Worm (Caenorhabditis elegans) whole organism, young adult: Measurements from ENCODE around the gene ppt-1.
A peak's percentile ranks its signal among the peaks of the same experiment; 100 is the strongest.

Source experiments
- B0019.2 ChIP-seq: fragments of 200-800 bp; sonication (Bioruptor generic); conservative IDR thresholded peaks from 2 replicates; pipeline ENCODE4 v1.3.6; 2022; ENCODE audit warnings: missing genetic modification reagents, missing genetic modification characterization, missing compliant biosample characterization
- B0035.1 ChIP-seq: sonication (generic microtip); optimal IDR thresholded peaks from 2 replicates; lab custom pipeline; 2016; ENCODE audit warnings: missing genetic modification characterization, mild to moderate bottlenecking, missing compliant biosample characterization, missing genotype, missing genetic modification reagents
- B0336.3 ChIP-seq: fragments of 200-800 bp; sonication (Bioruptor generic); IDR thresholded peaks from 2 replicates; pipeline ENCODE4 v1.3.6; 2022; ENCODE audit warnings: missing genetic modification characterization, missing compliant biosample characterization
- F23B12.7 ChIP-seq: sonication (generic microtip); optimal IDR thresholded peaks from 2 replicates; lab custom pipeline; 2017; ENCODE audit warnings: missing genetic modification characterization, mild to moderate bottlenecking, missing compliant biosample characterization, antibody characterized with exemption, moderate library complexity; ENCODE audit not compliant: insufficient read depth
- F33H1.4 ChIP-seq: fragments of 200-800 bp; sonication (Bioruptor generic); IDR thresholded peaks from 2 replicates; pipeline ENCODE4 v1.3.6; 2022; ENCODE audit warnings: missing genetic modification reagents, missing genetic modification characterization, missing compliant biosample characterization
- F57A8.1 ChIP-seq: fragments of 200-800 bp; sonication (Bioruptor generic); optimal IDR thresholded peaks from 2 replicates; lab custom pipeline; 2018; ENCODE audit warnings: mild to moderate bottlenecking, missing genetic modification characterization, moderate library complexity, missing compliant biosample characterization
- K11D2.4 ChIP-seq: fragments of 200-800 bp; sonication (Bioruptor generic); IDR thresholded peaks from 2 replicates; pipeline ENCODE4 v1.3.6; 2022; ENCODE audit warnings: missing genetic modification reagents, missing genetic modification characterization, missing compliant biosample characterization
- Y53G8AR.9 ChIP-seq: fragments of 200-800 bp; sonication (Bioruptor generic); conservative IDR thresholded peaks from 2 replicates; pipeline ENCODE4 v1.3.6; 2022; ENCODE audit warnings: missing genetic modification reagents, missing genetic modification characterization, missing compliant biosample characterization
- ZK185.1 ChIP-seq: sonication (generic microtip); optimal IDR thresholded peaks from 2 replicates; lab custom pipeline; 2016; ENCODE audit warnings: mild to moderate bottlenecking, missing genetic modification characterization, missing compliant biosample characterization; ENCODE audit not compliant: poor library complexity, severe bottlenecking
- aptf-3 ChIP-seq: fragments of 200-800 bp; sonication (Bioruptor generic); IDR thresholded peaks from 2 replicates; pipeline ENCODE4 v1.3.6; 2022; ENCODE audit warnings: missing genetic modification characterization, missing compliant biosample characterization
- athp-1 ChIP-seq: sonication (generic microtip); optimal IDR thresholded peaks from 2 replicates; lab custom pipeline; 2017; ENCODE audit warnings: mild to moderate bottlenecking, missing genetic modification characterization, missing compliant biosample characterization
- attf-5 ChIP-seq: fragments of 200-800 bp; sonication (Bioruptor generic); optimal IDR thresholded peaks from 2 replicates; lab custom pipeline; 2018; ENCODE audit warnings: mild to moderate bottlenecking, missing genetic modification characterization, missing compliant biosample characterization
- attf-6 ChIP-seq: fragments of 200-800 bp; sonication (Bioruptor generic); IDR thresholded peaks from 2 replicates; pipeline ENCODE4 v1.3.6; 2022; ENCODE audit warnings: missing genetic modification reagents, missing genetic modification characterization, missing compliant biosample characterization
- cebp-1 ChIP-seq, 2 experiments: fragments of 200-800 bp in 1 of 2; sonication (Bioruptor generic) in 1 of 2; sonication (generic microtip) in 1 of 2; IDR thresholded peaks in 1 of 2; optimal IDR thresholded peaks in 1 of 2; 2 replicates each; pipeline versions ENCODE4 v1.3.6 to Lab custom; 2017 to 2022; ENCODE audit warnings: missing compliant biosample characterization in 2 of 2, missing genetic modification characterization in 2 of 2, mild to moderate bottlenecking in 1 of 2, missing genetic modification reagents in 1 of 2, moderate library complexity in 1 of 2
- cebp-2 ChIP-seq: fragments of 200-800 bp; sonication (Bioruptor generic); IDR thresholded peaks from 2 replicates; pipeline ENCODE4 v1.3.6; 2022; ENCODE audit warnings: missing genetic modification characterization, missing compliant biosample characterization
- ceh-40 ChIP-seq: fragments of 200-800 bp; sonication (Bioruptor generic); IDR thresholded peaks from 2 replicates; pipeline ENCODE4 v1.3.6; 2022; ENCODE audit warnings: missing genetic modification characterization, missing compliant biosample characterization
- ceh-79 ChIP-seq: sonication (generic microtip); optimal IDR thresholded peaks from 2 replicates; lab custom pipeline; 2017; ENCODE audit warnings: mild to moderate bottlenecking, missing genetic modification characterization, missing compliant biosample characterization
- die-1 ChIP-seq: sonication (generic microtip); optimal IDR thresholded peaks from 2 replicates; lab custom pipeline; 2016; ENCODE audit warnings: missing genotype, mild to moderate bottlenecking, missing genetic modification characterization, missing compliant biosample characterization
- dox-1 ChIP-seq: fragments of 200-800 bp; sonication (Bioruptor generic); IDR thresholded peaks from 2 replicates; pipeline ENCODE4 v1.3.6; 2022; ENCODE audit warnings: missing genetic modification reagents, missing genetic modification characterization, missing compliant biosample characterization
- ekl-4 ChIP-seq: fragments of 200-800 bp; sonication (Bioruptor generic); IDR thresholded peaks from 2 replicates; pipeline ENCODE4 v1.3.6; 2022; ENCODE audit warnings: missing genetic modification reagents, missing genetic modification characterization, missing compliant biosample characterization
- ets-4 ChIP-seq: fragments of 200-800 bp; sonication (Bioruptor generic); optimal IDR thresholded peaks from 2 replicates; lab custom pipeline; 2018; ENCODE audit warnings: mild to moderate bottlenecking, missing genetic modification characterization, missing compliant biosample characterization
- him-1 ChIP-seq: sonication (generic microtip); optimal IDR thresholded peaks from 2 replicates; lab custom pipeline; 2016; ENCODE audit warnings: missing genotype, missing genetic modification reagents, missing genetic modification characterization, missing compliant biosample characterization
- hlh-26 ChIP-seq: fragments of 200-800 bp; sonication (Bioruptor generic); conservative IDR thresholded peaks from 2 replicates; pipeline ENCODE4 v1.3.6; 2022; ENCODE audit warnings: missing genetic modification reagents, missing genetic modification characterization, missing compliant biosample characterization
- hmg-20 ChIP-seq: fragments of 200-800 bp; sonication (Bioruptor generic); IDR thresholded peaks from 2 replicates; pipeline ENCODE4 v1.3.6; 2022; ENCODE audit warnings: missing genetic modification reagents, missing genetic modification characterization, missing compliant biosample characterization
- lin-40 ChIP-seq: sonication (generic microtip); optimal IDR thresholded peaks from 2 replicates; lab custom pipeline; 2016; ENCODE audit warnings: missing genetic modification characterization, mild to moderate bottlenecking, missing compliant biosample characterization, missing genotype, missing genetic modification reagents
- lin-54 ChIP-seq: fragments of 200-800 bp; sonication (Bioruptor generic); optimal IDR thresholded peaks from 2 replicates; lab custom pipeline; 2018; ENCODE audit warnings: mild to moderate bottlenecking, missing genetic modification characterization, missing compliant biosample characterization
- madf-6 ChIP-seq: fragments of 200-800 bp; sonication (Bioruptor generic); IDR thresholded peaks from 2 replicates; pipeline ENCODE4 v1.3.6; 2022; ENCODE audit warnings: missing genetic modification reagents, missing genetic modification characterization, missing compliant biosample characterization
- mcd-1 ChIP-seq: fragments of 200-800 bp; sonication (Bioruptor generic); IDR thresholded peaks from 2 replicates; pipeline ENCODE4 v1.3.6; 2022; ENCODE audit warnings: missing genetic modification reagents, missing genetic modification characterization, missing compliant biosample characterization
- mel-28 ChIP-seq: sonication (generic microtip); optimal IDR thresholded peaks from 2 replicates; lab custom pipeline; 2016; ENCODE audit warnings: borderline replicate concordance, mild to moderate bottlenecking, missing genetic modification characterization, missing compliant biosample characterization
- nfyb-1 ChIP-seq: fragments of 200-800 bp; sonication (Bioruptor generic); IDR thresholded peaks from 2 replicates; pipeline ENCODE4 v1.3.6; 2022; ENCODE audit warnings: missing genetic modification reagents, missing genetic modification characterization, missing compliant biosample characterization
- nhr-120 ChIP-seq: fragments of 200-800 bp; sonication (Bioruptor generic); IDR thresholded peaks from 2 replicates; pipeline ENCODE4 v1.3.6; 2022; ENCODE audit warnings: missing genetic modification characterization, missing compliant biosample characterization
- nhr-80 ChIP-seq: sonication (generic microtip); optimal IDR thresholded peaks from 2 replicates; lab custom pipeline; 2016; ENCODE audit warnings: missing genetic modification characterization, missing compliant biosample characterization
- nhr-90 ChIP-seq: sonication (generic microtip); optimal IDR thresholded peaks from 2 replicates; lab custom pipeline; 2016; ENCODE audit warnings: missing genotype, mild to moderate bottlenecking, missing genetic modification characterization, missing compliant biosample characterization
- pbrm-1 ChIP-seq: fragments of 200-800 bp; sonication (Bioruptor generic); IDR thresholded peaks from 2 replicates; pipeline ENCODE4 v1.3.6; 2022; ENCODE audit warnings: missing genetic modification reagents, missing genetic modification characterization, missing compliant biosample characterization
- pha-4 ChIP-seq: fragments of 150-350 bp; sonication (generic microtip); optimal IDR thresholded peaks from 2 replicates; lab custom pipeline; 2014; ENCODE audit warnings: missing biosample characterization, missing genetic modification reagents, missing genetic modification characterization
- rpc-1 ChIP-seq, 2 experiments: fragments of 150-350 bp in 1 of 2; sonication (generic microtip) in 1 of 2; optimal IDR thresholded peaks; 2 replicates each; lab custom pipeline; 2014 to 2018; ENCODE audit warnings: missing biosample characterization in 1 of 2, missing genetic modification characterization in 1 of 2, missing genetic modification reagents in 1 of 2, missing genotype in 1 of 2
- sdz-38 ChIP-seq: sonication (generic microtip); optimal IDR thresholded peaks from 2 replicates; lab custom pipeline; 2016; ENCODE audit warnings: missing genotype, missing genetic modification characterization, missing compliant biosample characterization
- snpc-4 ChIP-seq, 5 experiments: fragments of 150-350 bp in 1 of 5; sonication (generic microtip) in 4 of 5; optimal IDR thresholded peaks; 2 replicates each; lab custom pipeline; 2014 to 2018; ENCODE audit warnings: missing genetic modification characterization in 5 of 5, missing biosample characterization in 3 of 5, antibody characterized with exemption in 2 of 5, mild to moderate bottlenecking in 2 of 5, missing compliant biosample characterization in 2 of 5, missing genotype in 2 of 5, moderate library complexity in 2 of 5, missing genetic modification reagents in 1 of 5
- sptf-2 ChIP-seq: fragments of 200-800 bp; sonication (Bioruptor generic); optimal IDR thresholded peaks from 2 replicates; lab custom pipeline; 2018; ENCODE audit warnings: mild to moderate bottlenecking, missing genetic modification characterization, missing compliant biosample characterization
- tbx-9 ChIP-seq: sonication (generic microtip); optimal IDR thresholded peaks from 2 replicates; lab custom pipeline; 2016; ENCODE audit warnings: borderline replicate concordance, missing genetic modification characterization, inconsistent platforms, missing compliant biosample characterization
- ztf-18 ChIP-seq: sonication (generic microtip); optimal IDR thresholded peaks from 2 replicates; lab custom pipeline; 2016; ENCODE audit warnings: missing genotype, mild to moderate bottlenecking, missing genetic modification characterization, missing compliant biosample characterization
- ztf-26 ChIP-seq: sonication (generic microtip); optimal IDR thresholded peaks from 2 replicates; lab custom pipeline; 2017; ENCODE audit warnings: missing genetic modification characterization, missing compliant biosample characterization
- ztf-28 ChIP-seq: fragments of 200-800 bp; sonication (Bioruptor generic); IDR thresholded peaks from 2 replicates; pipeline ENCODE4 v1.3.6; 2022; ENCODE audit warnings: missing genetic modification reagents, missing genetic modification characterization, missing compliant biosample characterization

The ppt-1 gene

ce11 chrV:6657532-6658259 is 31.6 kb upstream of the ppt-1 start (continued):
- no peak for TF ChIP-seq ztf-26

ce11 chrV:6656451-6657115 is 30.4 kb upstream of the ppt-1 start, which contains the start of gene snb-1:
Gene snb-1, minus strand, starts transcription at chrV:6656501.
- TF ChIP-seq lin-40 (tag; lab: Kevin White, UChicago), result peak; percentile 73
- TF ChIP-seq B0035.1 (tag; lab: Kevin White, UChicago), result no peak
- peak; percentile 99 for TF ChIP-seq cebp-1 (GFP tag; IDR thresholded peaks at IDR 0.05; lab: Robert Waterston, UW)
- peak; percentile 100 for TF ChIP-seq cebp-1 (tag; optimal IDR thresholded peaks at IDR 0.05; lab: Kevin White, UChicago)
- TF ChIP-seq lin-54 (GFP tag; lab: Kevin White, UChicago), result peak; percentile 11
- peak; percentile 23; the same call in 1 of the 2 replicates for TF ChIP-seq K11D2.4 (GFP tag; lab: Robert Waterston, UW)
- TF ChIP-seq B0336.3 (GFP tag; lab: Robert Waterston, UW), result no peak
- no peak for TF ChIP-seq snpc-4 (GFP tag; optimal IDR thresholded peaks at IDR 0.05; lab: Kevin White, UChicago)
- peak in 3 of 4 experiments; percentile 29 to 78 (median 38) for TF ChIP-seq snpc-4 (tag; optimal IDR thresholded peaks at IDR 0.05; lab: Kevin White, UChicago)
- peak; percentile 62 for TF ChIP-seq ZK185.1
- peak; percentile 2 for TF ChIP-seq nhr-80 (tag; lab: Kevin White, UChicago)
- TF ChIP-seq dox-1, result peak; percentile 27; the same call in 1 of the 2 replicates
- TF ChIP-seq attf-5 (GFP tag; lab: Kevin White, UChicago), result peak; percentile 97
- TF ChIP-seq F57A8.1 (GFP tag; lab: Kevin White, UChicago), result no peak
- peak; percentile 20 for TF ChIP-seq F23B12.7 (tag; lab: Kevin White, UChicago)
- 0 out of 2 replicates have a peak, but pooled peaks have one; percentile 22 for TF ChIP-seq pbrm-1
- no peak for TF ChIP-seq ztf-18 (tag; lab: Kevin White, UChicago)
- TF ChIP-seq attf-6 (GFP tag; lab: Robert Waterston, UW), result no peak
- peak; percentile 16 for TF ChIP-seq ztf-26
- peak; percentile 66 for TF ChIP-seq athp-1 (tag; lab: Kevin White, UChicago)
- peak; percentile 43; the same call in 1 of the 2 replicates for TF ChIP-seq nfyb-1 (GFP tag; lab: Robert Waterston, UW)
- no peak for TF ChIP-seq tbx-9
- TF ChIP-seq cebp-2, result no peak
- no peak for TF ChIP-seq ets-4 (GFP tag; lab: Kevin White, UChicago)

- TF ChIP-seq sdz-38 (tag; lab: Kevin White, UChicago) (no peak), mel-28 (no peak), ceh-40 (no peak), madf-6 (GFP tag; lab: Robert Waterston, UW) (peak; percentile 53), sptf-2 (GFP tag; lab: Kevin White, UChicago) (no peak), die-1 (tag; lab: Kevin White, UChicago) (no peak), rpc-1 (optimal IDR thresholded peaks at IDR 0.05; lab: Kevin White, UChicago) (no peak), rpc-1 (tag; optimal IDR thresholded peaks at IDR 0.05; lab: Kevin White, UChicago) (no peak), aptf-3 (GFP tag; lab: Robert Waterston, UW) (no peak), ztf-28 (GFP tag; lab: Robert Waterston, UW) (no peak), B0019.2 (GFP tag; lab: Robert Waterston, UW) (no peak), pha-4 (tag; lab: Kevin White, UChicago) (no peak), hmg-20 (GFP tag; lab: Robert Waterston, UW) (no peak), ekl-4 (no peak), nhr-90 (tag; lab: Kevin White, UChicago) (no peak), mcd-1 (GFP tag; lab: Robert Waterston, UW) (no peak), ceh-79 (tag; lab: Kevin White, UChicago) (no peak), nhr-120 (GFP tag; lab: Robert Waterston, UW) (no peak), F33H1.4 (GFP tag; lab: Robert Waterston, UW) (no peak), him-1 (tag; lab: Kevin White, UChicago) (peak; percentile 11), Y53G8AR.9 (GFP tag; lab: Robert Waterston, UW) (peak; percentile 73), hlh-26 (GFP tag; lab: Robert Waterston, UW) (no peak), athp-1 (tag; lab: Kevin White, UChicago) (peak; percentile 63)
Measured at ce11 chrV:6655174-6655573, 29.0 kb upstream of the ppt-1 start, which contains the start of gene syx-18. Gene syx-18, minus strand, starts transcription at chrV:6655449.
